Worm (Caenorhabditis elegans) whole organism, L4 larva: Measurements from ENCODE around the gene T26G10.5.

ENCODE experiments used
- Y5F2A.4 ChIP-seq: fragments of 200-800 bp; sonication (Bioruptor generic); optimal IDR thresholded peaks from 2 replicates; lab custom pipeline; 2018; ENCODE audit warnings: mild to moderate bottlenecking, missing genetic modification characterization, missing compliant biosample characterization
- ZK546.5 ChIP-seq, 2 experiments: sonication (generic microtip); optimal IDR thresholded peaks; 2 replicates each; lab custom pipeline; 2017; ENCODE audit warnings: missing biosample characterization in 2 of 2, missing genetic modification characterization in 2 of 2
- aly-2 ChIP-seq: sonication (generic microtip); optimal IDR thresholded peaks from 2 replicates; lab custom pipeline; 2018; ENCODE audit warnings: missing biosample characterization, missing genetic modification characterization
- ama-1 ChIP-seq: fragments of 150-350 bp; optimal IDR thresholded peaks from 2 replicates; lab custom pipeline; 2014; ENCODE audit warnings: inconsistent platforms, mixed read lengths
- ceh-82 ChIP-seq: sonication (generic microtip); optimal IDR thresholded peaks from 2 replicates; lab custom pipeline; 2017; ENCODE audit warnings: missing biosample characterization, missing genetic modification characterization
- dmd-9 ChIP-seq: fragments of 200-800 bp; sonication (Bioruptor generic); IDR thresholded peaks from 2 replicates; pipeline ENCODE4 v1.3.6; 2022; ENCODE audit warnings: missing genetic modification reagents, missing genetic modification characterization, missing compliant biosample characterization
- fkh-10 ChIP-seq: fragments of 150-350 bp; optimal IDR thresholded peaks from 2 replicates; lab custom pipeline; 2014; ENCODE audit warnings: missing biosample characterization, missing genetic modification reagents, missing genetic modification characterization
- lin-39 ChIP-seq: fragments of 150-350 bp; optimal IDR thresholded peaks from 2 replicates; lab custom pipeline; 2014; ENCODE audit warnings: missing biosample characterization, missing genetic modification reagents, missing genetic modification characterization
- madf-5 ChIP-seq, 2 experiments: fragments of 200-800 bp; sonication (Bioruptor generic); IDR thresholded peaks; 2 replicates each; pipeline ENCODE4 v1.3.6; 2022; ENCODE audit warnings: missing compliant biosample characterization in 2 of 2, missing genetic modification characterization in 2 of 2
- nhr-76 ChIP-seq: fragments of 150-350 bp; optimal IDR thresholded peaks from 2 replicates; lab custom pipeline; 2014; ENCODE audit warnings: missing biosample characterization, missing genetic modification characterization
- pha-4 ChIP-seq, 2 experiments: fragments of 150-350 bp in 1 of 2; fragments of 200-800 bp in 1 of 2; sonication (Bioruptor generic) in 1 of 2; IDR thresholded peaks in 1 of 2; optimal IDR thresholded peaks in 1 of 2; 2 replicates each; pipeline versions ENCODE4 v1.3.6 to Lab custom; 2014 to 2022; ENCODE audit warnings: missing genetic modification characterization in 2 of 2, missing genetic modification reagents in 2 of 2, missing biosample characterization in 1 of 2, missing compliant biosample characterization in 1 of 2
- zfp-3 ChIP-seq: fragments of 200-800 bp; sonication (Bioruptor generic); conservative IDR thresholded peaks from 2 replicates; pipeline ENCODE4 v1.3.6; 2022; ENCODE audit warnings: missing genetic modification reagents, missing genetic modification characterization, missing compliant biosample characterization

DNA sequence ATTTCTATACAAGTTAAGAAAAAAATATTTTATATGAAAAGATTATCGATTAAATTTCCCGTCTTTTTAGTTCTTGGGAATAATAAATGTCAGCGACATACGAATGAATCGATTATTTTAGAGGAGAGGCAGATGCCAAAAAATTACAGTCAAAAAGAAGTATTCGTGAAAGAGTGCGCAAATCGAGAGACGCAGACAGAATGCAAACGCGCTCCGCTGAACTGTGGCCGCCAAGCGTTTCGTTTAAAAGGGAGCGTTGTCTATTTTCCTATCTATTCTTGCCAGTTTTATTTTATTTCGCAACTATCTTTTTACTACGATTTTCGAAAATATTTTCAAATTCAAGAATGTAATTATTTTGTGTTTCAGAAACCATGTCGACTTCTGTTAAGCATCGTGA is 40.9 kb upstream of the T26G10.5 start, which contains the start of gene baf-1:
- TF ChIP-seq madf-5 (GFP tag; IDR thresholded peaks at IDR 0.05; lab: Robert Waterston, UW) (no peak), nhr-76 (tag; lab: Kevin White, UChicago) (no peak), Y5F2A.4 (GFP tag; lab: Kevin White, UChicago) (no peak), pha-4 (GFP tag; IDR thresholded peaks at IDR 0.05; lab: Robert Waterston, UW) (no peak), pha-4 (tag; optimal IDR thresholded peaks at IDR 0.05; lab: Kevin White, UChicago) (no peak), lin-39 (tag; lab: Kevin White, UChicago) (no peak), ZK546.5 (tag; optimal IDR thresholded peaks at IDR 0.05; lab: Kevin White, UChicago) (no peak), ceh-82 (tag; lab: Kevin White, UChicago) (no peak), dmd-9 (GFP tag; lab: Robert Waterston, UW) (no peak), zfp-3 (GFP tag; lab: Robert Waterston, UW) (peak; percentile 31; the same call in 1 of the 2 replicates), fkh-10 (no peak), ama-1 (lab: Kevin White, UChicago) (no peak), aly-2 (tag; lab: Kevin White, UChicago) (no peak)
